Worm (Caenorhabditis elegans) whole organism, L4 larva: Measurements from ENCODE around the gene str-20.
A peak's percentile ranks its signal among the peaks of the same experiment; 100 is the strongest.

Experiments
- F10B5.3 ChIP-seq: sonication (generic microtip); optimal IDR thresholded peaks from 2 replicates; lab custom pipeline; 2016; ENCODE audit warnings: mild to moderate bottlenecking, missing genetic modification characterization, missing compliant biosample characterization
- F26F4.8 ChIP-seq: fragments of 200-800 bp; sonication (Bioruptor generic); conservative IDR thresholded peaks from 2 replicates; pipeline ENCODE4 v1.3.6; 2022; ENCODE audit warnings: missing genetic modification characterization, missing compliant biosample characterization
- F44E2.7 ChIP-seq: fragments of 200-800 bp; sonication (Bioruptor generic); IDR thresholded peaks from 2 replicates; pipeline ENCODE4 v2.1.2; 2022; ENCODE audit warnings: missing genetic modification characterization, missing compliant biosample characterization
- F49E8.2 ChIP-seq: sonication (generic microtip); optimal IDR thresholded peaks from 2 replicates; lab custom pipeline; 2016; ENCODE audit warnings: missing compliant biosample characterization, mild to moderate bottlenecking, missing genetic modification characterization, borderline replicate concordance
- R02D3.7 ChIP-seq: fragments of 150-350 bp; sonication (generic microtip); optimal IDR thresholded peaks from 3 replicates; lab custom pipeline; 2014; ENCODE audit warnings: missing biosample characterization, missing genetic modification characterization
- T20F7.1 ChIP-seq: fragments of 200-800 bp; sonication (Bioruptor generic); optimal IDR thresholded peaks from 2 replicates; lab custom pipeline; 2018; ENCODE audit warnings: mild to moderate bottlenecking, missing genetic modification characterization, missing compliant biosample characterization
- T26A8.4 ChIP-seq: fragments of 200-800 bp; sonication (Bioruptor generic); IDR thresholded peaks from 2 replicates; pipeline ENCODE4 v1.3.6; 2022; ENCODE audit warnings: missing genetic modification characterization, missing compliant biosample characterization
- ZK337.2 ChIP-seq: fragments of 200-800 bp; sonication (Bioruptor generic); IDR thresholded peaks from 2 replicates; pipeline ENCODE4 v1.3.6; 2022; ENCODE audit warnings: missing genetic modification reagents, missing genetic modification characterization, missing compliant biosample characterization
- ama-1 ChIP-seq: fragments of 150-350 bp; optimal IDR thresholded peaks from 2 replicates; lab custom pipeline; 2014; ENCODE audit warnings: inconsistent platforms, mixed read lengths
- arid-1 ChIP-seq: fragments of 200-800 bp; sonication (Bioruptor generic); conservative IDR thresholded peaks from 2 replicates; pipeline ENCODE4 v1.3.6; 2022; ENCODE audit warnings: missing genetic modification reagents, missing genetic modification characterization, missing compliant biosample characterization
- ceh-28 ChIP-seq: fragments of 150-350 bp; optimal IDR thresholded peaks from 2 replicates; lab custom pipeline; 2014; ENCODE audit warnings: missing biosample characterization, missing genetic modification reagents, missing genetic modification characterization
- ceh-44 ChIP-seq: fragments of 200-800 bp; sonication (Bioruptor generic); IDR thresholded peaks from 2 replicates; pipeline ENCODE4 v1.3.6; 2022; ENCODE audit warnings: missing genetic modification reagents, missing genetic modification characterization, missing compliant biosample characterization
- ceh-62 ChIP-seq: sonication (generic microtip); optimal IDR thresholded peaks from 2 replicates; lab custom pipeline; 2017; ENCODE audit warnings: missing biosample characterization, missing genetic modification characterization
- ceh-82 ChIP-seq: sonication (generic microtip); optimal IDR thresholded peaks from 2 replicates; lab custom pipeline; 2017; ENCODE audit warnings: missing biosample characterization, missing genetic modification characterization
- ces-1 ChIP-seq: fragments of 150-350 bp; sonication (generic microtip); optimal IDR thresholded peaks from 4 replicates; lab custom pipeline; 2014; ENCODE audit warnings: missing biosample characterization, missing genetic modification reagents, missing genetic modification characterization
- ctbp-1 ChIP-seq: fragments of 200-800 bp; sonication (Bioruptor generic); IDR thresholded peaks from 2 replicates; pipeline ENCODE4 v1.3.6; 2022; ENCODE audit warnings: missing genetic modification reagents, missing genetic modification characterization, missing compliant biosample characterization
- daf-19 ChIP-seq: fragments of 200-800 bp; sonication (Bioruptor generic); conservative IDR thresholded peaks from 2 replicates; pipeline ENCODE4 v1.3.6; 2022; ENCODE audit warnings: missing genetic modification characterization, missing compliant biosample characterization
- dmd-6 ChIP-seq: fragments of 200-800 bp; sonication (Bioruptor generic); IDR thresholded peaks from 2 replicates; pipeline ENCODE4 v1.3.6; 2022; ENCODE audit warnings: missing genetic modification reagents, missing genetic modification characterization, missing compliant biosample characterization
- dmd-8 ChIP-seq: fragments of 200-800 bp; sonication (Bioruptor generic); IDR thresholded peaks from 2 replicates; pipeline ENCODE4 v1.3.6; 2022; ENCODE audit warnings: missing genetic modification characterization, missing compliant biosample characterization
- duxl-1 ChIP-seq: sonication (generic microtip); optimal IDR thresholded peaks from 2 replicates; lab custom pipeline; 2016; ENCODE audit warnings: mild to moderate bottlenecking, missing genetic modification characterization, moderate library complexity, missing compliant biosample characterization; ENCODE audit not compliant: poor library complexity
- fkh-10 ChIP-seq: fragments of 150-350 bp; optimal IDR thresholded peaks from 2 replicates; lab custom pipeline; 2014; ENCODE audit warnings: missing biosample characterization, missing genetic modification reagents, missing genetic modification characterization
- hlh-11 ChIP-seq: fragments of 200-800 bp; sonication (Bioruptor generic); optimal IDR thresholded peaks from 2 replicates; lab custom pipeline; 2018; ENCODE audit warnings: mild to moderate bottlenecking, missing genetic modification characterization, missing compliant biosample characterization
- hmg-1.1 ChIP-seq: fragments of 200-800 bp; sonication (Bioruptor generic); IDR thresholded peaks from 2 replicates; pipeline ENCODE4 v1.3.6; 2022; ENCODE audit warnings: missing genetic modification reagents, missing genetic modification characterization, missing compliant biosample characterization
- jun-1 ChIP-seq: fragments of 150-350 bp; optimal IDR thresholded peaks from 2 replicates; lab custom pipeline; 2014; ENCODE audit warnings: missing biosample characterization, missing genetic modification reagents, missing genetic modification characterization
- lin-1 ChIP-seq: fragments of 200-800 bp; sonication (Bioruptor generic); IDR thresholded peaks from 2 replicates; pipeline ENCODE4 v1.3.6; 2022; ENCODE audit warnings: missing genetic modification reagents, missing genetic modification characterization, missing compliant biosample characterization
- lin-13 ChIP-seq: fragments of 150-350 bp; optimal IDR thresholded peaks from 2 replicates; lab custom pipeline; 2014; ENCODE audit warnings: missing biosample characterization, missing genetic modification reagents, missing genetic modification characterization
- lin-29 ChIP-seq: fragments of 200-800 bp; sonication (Bioruptor generic); IDR thresholded peaks from 2 replicates; pipeline ENCODE4 v1.3.6; 2022; ENCODE audit warnings: missing genetic modification reagents, missing genetic modification characterization, missing compliant biosample characterization
- madf-5 ChIP-seq, 2 experiments: fragments of 200-800 bp; sonication (Bioruptor generic); IDR thresholded peaks; 2 replicates each; pipeline ENCODE4 v1.3.6; 2022; ENCODE audit warnings: missing compliant biosample characterization in 2 of 2, missing genetic modification characterization in 2 of 2
- mes-2 ChIP-seq: sonication (generic microtip); optimal IDR thresholded peaks from 2 replicates; lab custom pipeline; 2016; ENCODE audit warnings: missing genotype, mild to moderate bottlenecking, missing genetic modification characterization, missing compliant biosample characterization; ENCODE audit not compliant: poor library complexity, severe bottlenecking
- mxl-2 ChIP-seq: fragments of 200-800 bp; sonication (Bioruptor generic); conservative IDR thresholded peaks from 2 replicates; pipeline ENCODE4 v1.3.6; 2022; ENCODE audit warnings: missing genetic modification reagents, missing genetic modification characterization, missing compliant biosample characterization
- mxl-3 ChIP-seq: fragments of 200-800 bp; sonication (Bioruptor generic); optimal IDR thresholded peaks from 2 replicates; lab custom pipeline; 2018; ENCODE audit warnings: mild to moderate bottlenecking, missing genetic modification characterization, missing compliant biosample characterization
- nhr-11 ChIP-seq: fragments of 150-350 bp; optimal IDR thresholded peaks from 2 replicates; lab custom pipeline; 2014; ENCODE audit warnings: missing biosample characterization, missing genetic modification characterization
- nhr-111 ChIP-seq: fragments of 200-800 bp; sonication (Bioruptor generic); optimal IDR thresholded peaks from 2 replicates; lab custom pipeline; 2018; ENCODE audit warnings: mild to moderate bottlenecking, missing genetic modification characterization, missing compliant biosample characterization
- nhr-25 ChIP-seq: sonication (generic microtip); optimal IDR thresholded peaks from 2 replicates; lab custom pipeline; 2017; ENCODE audit warnings: missing genetic modification characterization, mild to moderate bottlenecking, missing compliant biosample characterization, antibody characterized with exemption, moderate library complexity, borderline replicate concordance; ENCODE audit not compliant: insufficient read depth
- nhr-41 ChIP-seq: fragments of 200-800 bp; sonication (Bioruptor generic); IDR thresholded peaks from 2 replicates; pipeline ENCODE4 v1.3.6; 2022; ENCODE audit warnings: missing genetic modification reagents, missing genetic modification characterization, missing compliant biosample characterization
- nhr-6 ChIP-seq: fragments of 150-350 bp; optimal IDR thresholded peaks from 2 replicates; lab custom pipeline; 2014; ENCODE audit warnings: missing biosample characterization, missing genetic modification characterization
- nhr-77 ChIP-seq: fragments of 150-350 bp; optimal IDR thresholded peaks from 2 replicates; lab custom pipeline; 2014; ENCODE audit warnings: missing biosample characterization, missing genetic modification characterization
- php-3 ChIP-seq: fragments of 200-800 bp; sonication (Bioruptor generic); IDR thresholded peaks from 2 replicates; pipeline ENCODE4 v1.3.6; 2022; ENCODE audit warnings: missing genetic modification reagents, missing genetic modification characterization, missing compliant biosample characterization
- rbr-2 ChIP-seq: sonication (generic microtip); optimal IDR thresholded peaks from 2 replicates; lab custom pipeline; 2016; ENCODE audit warnings: missing genotype, missing genetic modification characterization, missing compliant biosample characterization
- sdz-12 ChIP-seq: fragments of 200-800 bp; sonication (Bioruptor generic); optimal IDR thresholded peaks from 2 replicates; lab custom pipeline; 2018; ENCODE audit warnings: mild to moderate bottlenecking, missing genetic modification characterization, missing compliant biosample characterization
- set-16 ChIP-seq: fragments of 200-800 bp; sonication (Bioruptor generic); IDR thresholded peaks from 2 replicates; pipeline ENCODE4 v1.3.6; 2022; ENCODE audit warnings: missing genetic modification reagents, missing genetic modification characterization, missing compliant biosample characterization
- snpc-1.2 ChIP-seq: fragments of 200-800 bp; sonication (Bioruptor generic); IDR thresholded peaks from 2 replicates; pipeline ENCODE4 v1.3.6; 2022; ENCODE audit warnings: missing genetic modification reagents, missing genetic modification characterization, missing compliant biosample characterization
- tra-1 ChIP-seq: fragments of 200-800 bp; sonication (Bioruptor generic); IDR thresholded peaks from 2 replicates; pipeline ENCODE4 v1.3.6; 2022; ENCODE audit warnings: missing genetic modification reagents, missing genetic modification characterization, missing compliant biosample characterization
- vab-7 ChIP-seq: fragments of 200-800 bp; sonication (Bioruptor generic); IDR thresholded peaks from 2 replicates; pipeline ENCODE4 v1.3.6; 2022; ENCODE audit warnings: missing genetic modification reagents, missing genetic modification characterization, missing compliant biosample characterization
- zag-1 ChIP-seq: fragments of 150-350 bp; optimal IDR thresholded peaks from 2 replicates; lab custom pipeline; 2014; ENCODE audit warnings: missing biosample characterization, missing genetic modification characterization
- zfp-3 ChIP-seq: fragments of 200-800 bp; sonication (Bioruptor generic); conservative IDR thresholded peaks from 2 replicates; pipeline ENCODE4 v1.3.6; 2022; ENCODE audit warnings: missing genetic modification reagents, missing genetic modification characterization, missing compliant biosample characterization
- zip-2 ChIP-seq: fragments of 150-350 bp; optimal IDR thresholded peaks from 2 replicates; lab custom pipeline; 2014; ENCODE audit warnings: missing biosample characterization, missing genetic modification characterization
- ztf-11 ChIP-seq: fragments of 150-350 bp; optimal IDR thresholded peaks from 2 replicates; lab custom pipeline; 2014; ENCODE audit warnings: missing biosample characterization, missing genetic modification characterization

Gene str-20

DNA sequence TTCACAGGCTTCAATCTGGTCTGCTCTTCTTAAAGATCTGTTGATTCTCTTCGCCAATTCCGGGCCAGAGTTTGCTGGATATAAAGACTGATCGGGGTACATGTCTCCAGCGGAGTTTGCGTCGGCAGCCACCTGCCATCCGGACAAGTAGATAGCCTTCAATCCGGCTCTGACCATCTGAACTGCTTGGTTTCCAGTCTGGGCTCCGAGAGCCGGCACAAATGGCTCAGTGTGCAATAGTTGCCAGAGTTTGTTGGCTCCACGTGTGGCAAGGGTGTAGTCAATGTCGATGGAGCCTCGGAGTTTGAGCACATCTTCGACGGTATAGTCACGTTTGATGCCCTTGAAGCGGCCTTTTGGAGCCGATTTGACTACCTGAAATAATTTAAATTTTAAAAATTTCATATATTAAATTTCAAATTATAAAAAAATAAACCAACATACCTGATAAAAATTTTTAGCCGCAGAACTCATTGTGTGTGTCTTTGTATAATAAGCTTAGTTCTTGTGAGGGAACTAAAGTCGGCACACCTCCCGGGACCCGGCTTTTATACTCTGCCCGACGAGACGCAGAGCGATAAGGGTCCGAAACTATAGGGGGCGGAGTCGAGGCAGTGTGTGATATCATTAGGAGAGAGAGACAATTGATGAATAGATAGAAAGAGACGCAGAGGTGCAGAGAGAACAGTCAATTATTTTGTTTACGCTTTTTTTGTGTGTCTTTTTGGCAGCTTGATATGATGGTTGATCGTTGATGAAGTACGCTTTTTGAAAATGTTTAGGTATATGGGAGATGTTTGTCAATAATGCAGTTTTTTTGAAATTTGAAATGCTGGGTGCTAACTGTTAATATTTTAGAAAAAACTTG is 28.6 kb upstream of the str-20 start, which contains the start of the genes icl-1 and srh-2 (continued):
- TF ChIP-seq daf-19 (GFP tag; lab: Robert Waterston, UW) (peak; percentile 68; the same call in 1 of the 2 replicates), T20F7.1 (GFP tag; lab: Kevin White, UChicago) (peak; percentile 24), tra-1 (GFP tag; lab: Robert Waterston, UW) (no peak; the same call in 1 of the 2 replicates), hmg-1.1 (GFP tag; lab: Robert Waterston, UW) (peak; percentile 42; the same call in 1 of the 2 replicates), dmd-6 (GFP tag; lab: Robert Waterston, UW) (peak; percentile 32; the same call in 1 of the 2 replicates), php-3 (GFP tag; lab: Robert Waterston, UW) (no peak), rbr-2 (tag; lab: Kevin White, UChicago) (no peak), F49E8.2 (tag; lab: Kevin White, UChicago) (no peak), F44E2.7 (GFP tag; lab: Robert Waterston, UW) (no peak), nhr-25 (no peak), zip-2 (tag; lab: Kevin White, UChicago) (no peak), ceh-62 (tag; lab: Kevin White, UChicago) (no peak), lin-13 (GFP tag; lab: Kevin White, UChicago) (no peak), fkh-10 (GFP tag; lab: Kevin White, UChicago) (no peak), nhr-77 (peak; percentile 29), zfp-3 (GFP tag; lab: Robert Waterston, UW) (peak; percentile 48), snpc-1.2 (GFP tag; lab: Robert Waterston, UW) (peak; percentile 58; the same call in 1 of the 2 replicates), jun-1 (no peak), ces-1 (GFP tag; lab: Kevin White, UChicago) (no peak), F26F4.8 (GFP tag; lab: Robert Waterston, UW) (no peak), F10B5.3 (tag; lab: Kevin White, UChicago) (no peak), ceh-82 (tag; lab: Kevin White, UChicago) (no peak), set-16 (GFP tag; lab: Robert Waterston, UW) (peak; percentile 76), mxl-3 (GFP tag; lab: Kevin White, UChicago) (no peak), lin-29 (GFP tag; lab: Robert Waterston, UW) (peak; percentile 38; the same call in 1 of the 2 replicates), duxl-1 (tag; lab: Kevin White, UChicago) (peak; percentile 65), dmd-8 (GFP tag; lab: Robert Waterston, UW) (no peak; the same call in 1 of the 2 replicates), ztf-11 (tag; lab: Kevin White, UChicago) (no peak), ceh-28 (tag; lab: Kevin White, UChicago) (no peak), nhr-111 (peak; percentile 82), madf-5 (GFP tag; IDR thresholded peaks at IDR 0.05; lab: Robert Waterston, UW) (0 out of 4 replicates have a peak, but pooled peaks of 1 of the 2 experiments have one; percentile 25), lin-1 (0 out of 2 replicates have a peak, but pooled peaks have one; percentile 23), T26A8.4 (GFP tag; lab: Robert Waterston, UW) (peak; percentile 91), sdz-12 (peak; percentile 84), mxl-2 (GFP tag; lab: Robert Waterston, UW) (no peak), hlh-11 (tag; lab: Kevin White, UChicago) (peak; percentile 84), zag-1 (tag; lab: Kevin White, UChicago) (no peak), R02D3.7 (tag; lab: Kevin White, UChicago) (no peak), ctbp-1 (GFP tag; lab: Robert Waterston, UW) (peak; percentile 6), ceh-44 (GFP tag; lab: Robert Waterston, UW) (no peak), vab-7 (no peak), ama-1 (peak; percentile 95), nhr-6 (peak; percentile 60), nhr-11 (tag; lab: Kevin White, UChicago) (peak; percentile 36), mes-2 (tag; lab: Kevin White, UChicago) (peak; percentile 55), arid-1 (GFP tag; lab: Robert Waterston, UW) (no peak; the same call in none of the 2 replicates), ZK337.2 (GFP tag; lab: Robert Waterston, UW) (no peak), nhr-41 (no peak)
